Fruit fly (Drosophila melanogaster) whole organism, prepupa: Measurements from ENCODE around the gene CG42709.
A peak's percentile ranks its signal among the peaks of the same experiment; 100 is the strongest.

Experiments
- Blimp-1 ChIP-seq: fragments of 200-800 bp; sonication (Bioruptor generic); optimal IDR thresholded peaks from 3 replicates; lab custom pipeline; 2017; ENCODE audit warnings: missing biosample characterization, missing genetic modification characterization, mild to moderate bottlenecking, moderate library complexity, missing genetic modification reagents
- CG10631 ChIP-seq: fragments of 200-800 bp; sonication (Bioruptor generic); optimal IDR thresholded peaks from 2 replicates; lab custom pipeline; 2016; ENCODE audit warnings: missing biosample characterization, missing genetic modification characterization
- CG10669 ChIP-seq: fragments of 200-800 bp; sonication (Bioruptor generic); optimal IDR thresholded peaks from 3 replicates; lab custom pipeline; 2018; ENCODE audit warnings: missing biosample characterization, mild to moderate bottlenecking, missing genetic modification characterization, moderate library complexity
- CG11294 ChIP-seq: fragments of 200-800 bp; sonication (Bioruptor generic); IDR thresholded peaks from 2 replicates; pipeline ENCODE4 v1.3.6; 2022; ENCODE audit warnings: missing biosample characterization, missing genetic modification characterization
- CG11762 ChIP-seq: fragments of 200-800 bp; sonication (Bioruptor generic); optimal IDR thresholded peaks from 3 replicates; lab custom pipeline; 2016; ENCODE audit warnings: missing biosample characterization, missing genetic modification characterization; ENCODE audit not compliant: insufficient read depth
- CG11902 ChIP-seq: fragments of 200-800 bp; sonication (Bioruptor generic); optimal IDR thresholded peaks from 3 replicates; lab custom pipeline; 2016; ENCODE audit warnings: missing biosample characterization, missing genetic modification characterization
- CG15336 ChIP-seq: fragments of 200-800 bp; sonication (Bioruptor generic); IDR thresholded peaks from 2 replicates; pipeline ENCODE4 v1.3.6; 2022; ENCODE audit warnings: missing biosample characterization, missing genetic modification characterization
- CG1621 ChIP-seq: fragments of 200-800 bp; sonication (Bioruptor generic); optimal IDR thresholded peaks from 3 replicates; lab custom pipeline; 2018; ENCODE audit warnings: missing biosample characterization, mild to moderate bottlenecking, missing genetic modification characterization
- CG3032 ChIP-seq: fragments of 200-800 bp; optimal IDR thresholded peaks from 2 replicates; lab custom pipeline; 2019; ENCODE audit warnings: missing biosample characterization, mild to moderate bottlenecking, missing genetic modification characterization, moderate library complexity
- CG31627 ChIP-seq: fragments of 200-800 bp; sonication (Bioruptor generic); optimal IDR thresholded peaks from 3 replicates; lab custom pipeline; 2016; ENCODE audit warnings: missing biosample characterization, missing genetic modification characterization
- CG32006 ChIP-seq: fragments of 200-800 bp; sonication (Bioruptor generic); optimal IDR thresholded peaks from 3 replicates; lab custom pipeline; 2017; ENCODE audit warnings: missing biosample characterization, mild to moderate bottlenecking, missing genetic modification characterization
- CG34406 ChIP-seq: fragments of 200-800 bp; sonication (Bioruptor generic); optimal IDR thresholded peaks from 3 replicates; lab custom pipeline; 2016; ENCODE audit warnings: missing biosample characterization, missing genetic modification characterization
- CG3919 ChIP-seq: fragments of 200-800 bp; sonication (Bioruptor generic); optimal IDR thresholded peaks from 3 replicates; lab custom pipeline; 2016; ENCODE audit warnings: missing biosample characterization, missing genetic modification characterization
- CG6163 ChIP-seq: fragments of 200-800 bp; sonication (Bioruptor generic); IDR thresholded peaks from 3 replicates; pipeline ENCODE4 v1.3.6; 2022; ENCODE audit warnings: missing biosample characterization, missing genetic modification characterization
- CG6276 ChIP-seq: fragments of 200-800 bp; sonication (Bioruptor generic); optimal IDR thresholded peaks from 2 replicates; lab custom pipeline; 2017; ENCODE audit warnings: missing biosample characterization, mild to moderate bottlenecking, missing genetic modification characterization
- CG6808 ChIP-seq: fragments of 200-800 bp; sonication (Bioruptor generic); optimal IDR thresholded peaks from 3 replicates; lab custom pipeline; 2017; ENCODE audit warnings: missing biosample characterization, missing genetic modification characterization, mild to moderate bottlenecking, moderate library complexity, missing genetic modification reagents
- CG8319 ChIP-seq: fragments of 200-800 bp; sonication (Bioruptor generic); optimal IDR thresholded peaks from 3 replicates; lab custom pipeline; 2016; ENCODE audit warnings: missing biosample characterization, missing genetic modification characterization
- CG8632 ChIP-seq: fragments of 200-800 bp; sonication (Bioruptor generic); optimal IDR thresholded peaks from 3 replicates; lab custom pipeline; 2016; ENCODE audit warnings: missing biosample characterization, missing genetic modification characterization
- CG9139 ChIP-seq: fragments of 200-800 bp; sonication (Bioruptor generic); optimal IDR thresholded peaks from 3 replicates; lab custom pipeline; 2017; ENCODE audit warnings: missing biosample characterization, mild to moderate bottlenecking, missing genetic modification characterization
- Eip75B ChIP-seq: fragments of 200-800 bp; sonication (Bioruptor generic); optimal IDR thresholded peaks from 3 replicates; lab custom pipeline; 2016; ENCODE audit warnings: missing biosample characterization, missing genetic modification characterization
- Eip78C ChIP-seq: fragments of 200-800 bp; sonication (Bioruptor generic); peaks from one replicate; lab custom pipeline; 2016; ENCODE audit warnings: missing biosample characterization, missing genetic modification characterization
- Eip93F ChIP-seq: fragments of 200-800 bp; sonication (Bioruptor generic); optimal IDR thresholded peaks from 2 replicates; lab custom pipeline; 2016; ENCODE audit warnings: missing biosample characterization, mild to moderate bottlenecking, missing genetic modification characterization
- Ets21C ChIP-seq: fragments of 200-800 bp; sonication (Bioruptor generic); optimal IDR thresholded peaks from 3 replicates; lab custom pipeline; 2016; ENCODE audit warnings: missing biosample characterization, missing genetic modification characterization
- Ets96B ChIP-seq: fragments of 200-800 bp; optimal IDR thresholded peaks from 2 replicates; lab custom pipeline; 2019; ENCODE audit warnings: missing biosample characterization, mild to moderate bottlenecking, missing genetic modification characterization, moderate library complexity
- Gug ChIP-seq: fragments of 200-800 bp; sonication (Bioruptor generic); IDR thresholded peaks from 2 replicates; pipeline ENCODE4 v1.3.6; 2022; ENCODE audit warnings: missing biosample characterization, missing genetic modification characterization
- Hr39 ChIP-seq: fragments of 200-800 bp; sonication (Bioruptor generic); optimal IDR thresholded peaks from 2 replicates; lab custom pipeline; 2016; ENCODE audit warnings: missing biosample characterization, missing genetic modification characterization
- Hr4 ChIP-seq: fragments of 200-800 bp; sonication (Bioruptor generic); optimal IDR thresholded peaks from 3 replicates; lab custom pipeline; 2016; ENCODE audit warnings: missing biosample characterization, missing genetic modification characterization
- Lpt ChIP-seq: fragments of 200-800 bp; sonication (Bioruptor generic); optimal IDR thresholded peaks from 3 replicates; lab custom pipeline; 2016; ENCODE audit warnings: missing biosample characterization, missing genetic modification characterization
- Met ChIP-seq: fragments of 200-800 bp; sonication (Bioruptor generic); optimal IDR thresholded peaks from 3 replicates; lab custom pipeline; 2016; ENCODE audit warnings: missing biosample characterization, missing genetic modification characterization
- OdsH ChIP-seq: fragments of 200-800 bp; sonication (Bioruptor generic); optimal IDR thresholded peaks from 3 replicates; lab custom pipeline; 2016; ENCODE audit warnings: missing biosample characterization, missing genetic modification characterization
- Sox14 ChIP-seq: fragments of 200-800 bp; sonication (Bioruptor generic); optimal IDR thresholded peaks from 3 replicates; lab custom pipeline; 2016; ENCODE audit warnings: missing biosample characterization, missing genetic modification characterization
- Sox15 ChIP-seq: fragments of 200-800 bp; sonication (Bioruptor generic); optimal IDR thresholded peaks from 3 replicates; lab custom pipeline; 2016; ENCODE audit warnings: missing biosample characterization, missing genetic modification characterization
- achi ChIP-seq: fragments of 200-800 bp; sonication (Bioruptor generic); optimal IDR thresholded peaks from 3 replicates; lab custom pipeline; 2016; ENCODE audit warnings: missing biosample characterization, missing genetic modification characterization
- acj6 ChIP-seq: fragments of 200-800 bp; sonication (Bioruptor generic); optimal IDR thresholded peaks from 3 replicates; lab custom pipeline; 2016; ENCODE audit warnings: missing biosample characterization, missing genetic modification characterization
- cyc ChIP-seq: fragments of 200-800 bp; sonication (Bioruptor generic); optimal IDR thresholded peaks from 3 replicates; lab custom pipeline; 2016; ENCODE audit warnings: missing biosample characterization, missing genetic modification characterization
- dac ChIP-seq: fragments of 200-800 bp; sonication (Bioruptor generic); optimal IDR thresholded peaks from 2 replicates; lab custom pipeline; 2017; ENCODE audit warnings: missing biosample characterization, mild to moderate bottlenecking, missing genetic modification characterization
- esn ChIP-seq: fragments of 200-800 bp; sonication (Bioruptor generic); optimal IDR thresholded peaks from 2 replicates; lab custom pipeline; 2016; ENCODE audit warnings: missing biosample characterization, mild to moderate bottlenecking, missing genetic modification characterization, moderate library complexity
- fd59A ChIP-seq: fragments of 200-800 bp; sonication (Bioruptor generic); optimal IDR thresholded peaks from 2 replicates; lab custom pipeline; 2017; ENCODE audit warnings: missing biosample characterization, mild to moderate bottlenecking, missing genetic modification characterization, missing genetic modification reagents
- fd85E ChIP-seq: fragments of 200-800 bp; sonication (Bioruptor generic); optimal IDR thresholded peaks from 3 replicates; lab custom pipeline; 2016; ENCODE audit warnings: missing biosample characterization, missing genetic modification characterization
- lz ChIP-seq: fragments of 200-800 bp; sonication (Bioruptor generic); optimal IDR thresholded peaks from 3 replicates; lab custom pipeline; 2016; ENCODE audit warnings: missing biosample characterization, missing genetic modification characterization
- net ChIP-seq: fragments of 200-800 bp; sonication (Bioruptor generic); optimal IDR thresholded peaks from 3 replicates; lab custom pipeline; 2016; ENCODE audit warnings: missing biosample characterization, missing genetic modification characterization
- pdm3 ChIP-seq: fragments of 200-800 bp; sonication (Bioruptor generic); optimal IDR thresholded peaks from 3 replicates; lab custom pipeline; 2016; ENCODE audit warnings: missing biosample characterization, missing genetic modification characterization
- spab ChIP-seq: fragments of 200-800 bp; sonication (Bioruptor generic); optimal IDR thresholded peaks from 2 replicates; lab custom pipeline; 2017; ENCODE audit warnings: missing biosample characterization, mild to moderate bottlenecking, missing genetic modification characterization, missing genetic modification reagents
- svp ChIP-seq: fragments of 200-800 bp; sonication (Bioruptor generic); peaks from one replicate; lab custom pipeline; 2016; ENCODE audit warnings: missing biosample characterization, missing genetic modification characterization
- topi ChIP-seq: fragments of 200-800 bp; sonication (Bioruptor generic); optimal IDR thresholded peaks from 3 replicates; lab custom pipeline; 2016; ENCODE audit warnings: missing biosample characterization, missing genetic modification characterization
- vri ChIP-seq: fragments of 200-800 bp; sonication (Bioruptor generic); optimal IDR thresholded peaks from 3 replicates; lab custom pipeline; 2016; ENCODE audit warnings: missing biosample characterization, mild to moderate bottlenecking, missing genetic modification characterization

Gene CG42709

dm6 chr3L:12806290-12806743 lies 16.3 kb downstream of the CG42709 start (continued):
- no peak for TF ChIP-seq Sox15 (GFP tag; lab: Kevin White, UChicago)
- TF ChIP-seq Blimp-1 (GFP tag; lab: Kevin White, UChicago), result peak; percentile 13
- TF ChIP-seq CG32006, result no peak
- TF ChIP-seq spab, result no peak
- no peak for TF ChIP-seq CG11294 (GFP tag; lab: Robert Waterston, UW)
- TF ChIP-seq CG8319 (GFP tag; lab: Kevin White, UChicago), result no peak
- TF ChIP-seq Ets21C (GFP tag; lab: Kevin White, UChicago), result no peak
- peak; percentile 43 for TF ChIP-seq Lpt (GFP tag; lab: Kevin White, UChicago)
- no peak for TF ChIP-seq CG11902 (GFP tag; lab: Kevin White, UChicago)
- TF ChIP-seq CG34406, result peak; percentile 62
- no peak for TF ChIP-seq CG6808 (GFP tag; lab: Kevin White, UChicago)
- TF ChIP-seq CG6276, result no peak
- TF ChIP-seq Met (GFP tag; lab: Kevin White, UChicago), result peak; percentile 56
- TF ChIP-seq CG1621 (tag; lab: Kevin White, UChicago), result no peak
- TF ChIP-seq Eip93F (GFP tag; lab: Kevin White, UChicago), result peak; percentile 50
- no peak for TF ChIP-seq Gug (GFP tag; lab: Robert Waterston, UW)
- TF ChIP-seq CG15336 (GFP tag; lab: Robert Waterston, UW), result peak; percentile 69
- TF ChIP-seq OdsH (GFP tag; lab: Kevin White, UChicago), result peak; percentile 55
- no peak for TF ChIP-seq vri (GFP tag; lab: Kevin White, UChicago)
- peak; percentile 59 for TF ChIP-seq Ets96B (tag; lab: Kevin White, UChicago)
- TF ChIP-seq CG6163 (GFP tag; lab: Robert Waterston, UW), result peak; percentile 85
- TF ChIP-seq fd85E (GFP tag; lab: Kevin White, UChicago), result peak; percentile 51
- TF ChIP-seq svp (GFP tag; lab: Kevin White, UChicago), result no peak
- no peak for TF ChIP-seq net
- TF ChIP-seq Hr4 (GFP tag; lab: Kevin White, UChicago), result peak; percentile 66
- no peak for TF ChIP-seq CG9139 (GFP tag; lab: Kevin White, UChicago)
- no peak for TF ChIP-seq pdm3 (GFP tag; lab: Kevin White, UChicago)
- peak; percentile 86 for TF ChIP-seq Eip78C (GFP tag; lab: Kevin White, UChicago)
- no peak for TF ChIP-seq fd59A (GFP tag; lab: Kevin White, UChicago)

DNA sequence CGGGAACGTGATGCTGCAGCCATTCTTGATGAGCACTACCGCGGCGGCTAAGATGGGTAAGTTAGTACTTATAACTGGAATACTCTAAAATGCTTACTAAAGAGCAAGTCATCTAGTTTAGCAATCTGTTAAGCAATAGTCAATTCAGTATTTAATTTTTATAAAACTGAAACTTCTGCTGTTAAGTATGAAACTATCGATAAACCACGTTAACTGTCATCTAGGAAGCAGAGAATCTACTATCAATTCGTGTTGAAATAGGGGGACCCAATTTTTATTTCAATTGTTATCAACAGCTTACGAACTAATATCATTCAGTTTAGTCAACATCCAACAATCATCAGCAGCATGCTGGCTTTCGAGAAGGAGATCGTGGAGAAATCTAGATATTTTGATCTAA lies 18.4 kb downstream of the CG42709 start, which contains the start of gene CG32110:
CG32110 (plus strand) TSS at position 301 of the 400 bp plus-strand sequence.
- TF ChIP-seq CG34406 (no peak), Sox14 (GFP tag; lab: Kevin White, UChicago) (no peak), dac (GFP tag; lab: Kevin White, UChicago) (no peak), achi (GFP tag; lab: Kevin White, UChicago) (no peak), Ets21C (GFP tag; lab: Kevin White, UChicago) (no peak), Eip78C (GFP tag; lab: Kevin White, UChicago) (no peak), Eip93F (GFP tag; lab: Kevin White, UChicago) (no peak)

- TF ChIP-seq Eip78C (GFP tag; lab: Kevin White, UChicago) (no peak), Sox15 (GFP tag; lab: Kevin White, UChicago) (peak; percentile 39), CG3032 (peak; percentile 58), acj6 (no peak), CG31627 (GFP tag; lab: Kevin White, UChicago) (peak; percentile 60), CG11902 (GFP tag; lab: Kevin White, UChicago) (peak; percentile 28), Gug (GFP tag; lab: Robert Waterston, UW) (no peak), Eip75B (GFP tag; lab: Kevin White, UChicago) (no peak), topi (no peak), CG10631 (no peak), vri (GFP tag; lab: Kevin White, UChicago) (no peak), Lpt (GFP tag; lab: Kevin White, UChicago) (no peak), lz (peak; percentile 50), CG3919 (GFP tag; lab: Kevin White, UChicago) (no peak), CG10669 (GFP tag; lab: Kevin White, UChicago) (no peak), CG11294 (GFP tag; lab: Robert Waterston, UW) (no peak), fd85E (GFP tag; lab: Kevin White, UChicago) (no peak), Sox14 (GFP tag; lab: Kevin White, UChicago) (no peak), CG15336 (GFP tag; lab: Robert Waterston, UW) (0 out of 2 replicates have a peak, but pooled peaks have one; percentile 20), Hr39 (GFP tag; lab: Kevin White, UChicago) (no peak), cyc (GFP tag; lab: Kevin White, UChicago) (no peak), OdsH (GFP tag; lab: Kevin White, UChicago) (no peak), esn (GFP tag; lab: Kevin White, UChicago) (peak; percentile 52), CG11762 (peak; percentile 6), Hr4 (GFP tag; lab: Kevin White, UChicago) (no peak), Ets21C (GFP tag; lab: Kevin White, UChicago) (no peak), CG8632 (no peak)
Measured at dm6 chr3L:12813907-12814306, 23.9 kb downstream of the CG42709 start, which contains the start of the genes Sf3a2 and CG42588. Gene Sf3a2, minus strand, starts transcription at chr3L:12814019. Gene CG42588, plus strand, starts transcription at chr3L:12814254.
